Worm (Caenorhabditis elegans) whole organism, late embryonic: ENCODE results near the gene str-45.

Experiments used
- Y22D7AL.16 ChIP-seq: sonication (generic microtip); optimal IDR thresholded peaks from 2 replicates; lab custom pipeline; 2016; ENCODE audit warnings: missing genetic modification characterization, missing compliant biosample characterization
- elt-4 ChIP-seq: sonication (generic microtip); optimal IDR thresholded peaks from 2 replicates; lab custom pipeline; 2016; ENCODE audit warnings: missing genetic modification characterization, missing compliant biosample characterization
- fkh-10 ChIP-seq: fragments of 150-350 bp; optimal IDR thresholded peaks from 2 replicates; lab custom pipeline; 2014; ENCODE audit warnings: missing biosample characterization, missing genetic modification reagents, missing genetic modification characterization
- gmeb-2 ChIP-seq: sonication (generic microtip); optimal IDR thresholded peaks from 2 replicates; lab custom pipeline; 2016; ENCODE audit warnings: missing genetic modification characterization, inconsistent platforms, missing compliant biosample characterization
- pqm-1 ChIP-seq: sonication (generic microtip); optimal IDR thresholded peaks from 2 replicates; lab custom pipeline; 2016; ENCODE audit warnings: missing genetic modification characterization, missing compliant biosample characterization

ce11 chrV:15136772-15137171 lies 22.0 kb upstream of the str-45 start, which contains the start of gene aipl-1:
- TF ChIP-seq gmeb-2 (tag; lab: Kevin White, UChicago) (no peak), elt-4 (tag; lab: Kevin White, UChicago) (no peak), pqm-1 (tag; lab: Kevin White, UChicago) (peak; percentile 41), Y22D7AL.16 (tag; lab: Kevin White, UChicago) (no peak), fkh-10 (GFP tag; lab: Kevin White, UChicago) (no peak)
